Worm (Caenorhabditis elegans) whole organism, late embryonic: ENCODE results near the gene npr-37.

Experiments
- F13H6.1 ChIP-seq: sonication (generic microtip); optimal IDR thresholded peaks from 2 replicates; lab custom pipeline; 2016; ENCODE audit warnings: missing genetic modification characterization, missing compliant biosample characterization
- T23F11.4 ChIP-seq: fragments of 200-800 bp; sonication (Bioruptor generic); optimal IDR thresholded peaks from 2 replicates; lab custom pipeline; 2018; ENCODE audit warnings: mild to moderate bottlenecking, missing genetic modification characterization, missing compliant biosample characterization
- ceh-18 ChIP-seq: sonication (generic microtip); optimal IDR thresholded peaks from 2 replicates; lab custom pipeline; 2016; ENCODE audit warnings: missing genetic modification characterization, missing compliant biosample characterization
- ceh-22 ChIP-seq: sonication (generic microtip); optimal IDR thresholded peaks from 2 replicates; lab custom pipeline; 2017; ENCODE audit warnings: missing biosample characterization, missing genetic modification characterization
- ceh-24 ChIP-seq: sonication (generic microtip); optimal IDR thresholded peaks from 2 replicates; lab custom pipeline; 2016; ENCODE audit warnings: mild to moderate bottlenecking, missing genetic modification characterization, missing compliant biosample characterization
- dmd-4 ChIP-seq: sonication (generic microtip); optimal IDR thresholded peaks from 2 replicates; lab custom pipeline; 2016; ENCODE audit warnings: borderline replicate concordance, missing genetic modification characterization, missing compliant biosample characterization
- fax-1 ChIP-seq: sonication (generic microtip); optimal IDR thresholded peaks from 2 replicates; lab custom pipeline; 2016; ENCODE audit warnings: missing genotype, missing genetic modification characterization, missing compliant biosample characterization
- hlh-30 ChIP-seq: sonication (generic microtip); optimal IDR thresholded peaks from 2 replicates; lab custom pipeline; 2017; ENCODE audit warnings: antibody characterized with exemption, missing genetic modification characterization, missing compliant biosample characterization; ENCODE audit not compliant: insufficient read depth
- hlh-8 ChIP-seq: sonication (generic microtip); optimal IDR thresholded peaks from 2 replicates; lab custom pipeline; 2016; ENCODE audit warnings: missing genotype, missing genetic modification characterization, missing compliant biosample characterization
- nhr-11 ChIP-seq: fragments of 150-350 bp; optimal IDR thresholded peaks from 2 replicates; lab custom pipeline; 2014; ENCODE audit warnings: missing biosample characterization, missing genetic modification characterization
- pha-4 ChIP-seq: fragments of 150-350 bp; optimal IDR thresholded peaks from 2 replicates; lab custom pipeline; 2018; ENCODE audit warnings: missing biosample characterization, missing genetic modification reagents, missing genetic modification characterization
- rnt-1 ChIP-seq: sonication (generic microtip); optimal IDR thresholded peaks from 2 replicates; lab custom pipeline; 2016; ENCODE audit warnings: missing genetic modification characterization, missing compliant biosample characterization
- unc-86 ChIP-seq: sonication (generic microtip); optimal IDR thresholded peaks from 2 replicates; lab custom pipeline; 2016; ENCODE audit warnings: missing genetic modification characterization, missing compliant biosample characterization

DNA sequence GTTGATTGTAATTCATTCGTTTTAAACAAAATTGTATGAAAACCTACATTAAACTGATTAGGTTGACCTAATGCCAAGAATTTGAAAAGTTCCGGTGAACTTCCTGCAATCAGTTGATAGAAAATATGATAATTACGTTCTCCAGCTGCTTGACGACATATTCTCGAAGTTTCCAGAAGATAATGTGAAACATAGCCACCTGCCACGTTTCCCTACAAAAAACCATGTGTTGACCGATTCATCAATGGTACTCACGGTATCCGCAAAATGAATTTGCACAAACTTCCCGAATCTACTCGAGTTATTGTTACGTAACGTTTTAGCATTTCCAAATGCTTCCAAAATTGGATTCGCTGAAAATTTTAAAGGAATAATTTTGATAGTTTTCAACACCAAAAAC lies 42.6 kb downstream of the npr-37 start:
- TF ChIP-seq hlh-30: no peak
- TF ChIP-seq hlh-8 (tag; lab: Kevin White, UChicago): no peak
- TF ChIP-seq pha-4 (tag; lab: Kevin White, UChicago): no peak
- no peak for TF ChIP-seq T23F11.4 (GFP tag; lab: Kevin White, UChicago)
- TF ChIP-seq rnt-1 (tag; lab: Kevin White, UChicago): no peak
- TF ChIP-seq F13H6.1 (tag; lab: Kevin White, UChicago): no peak
- TF ChIP-seq nhr-11: no peak
- no peak for TF ChIP-seq unc-86 (tag; lab: Kevin White, UChicago)
- no peak for TF ChIP-seq ceh-18 (tag; lab: Kevin White, UChicago)
- TF ChIP-seq fax-1 (tag; lab: Kevin White, UChicago): no peak
- TF ChIP-seq dmd-4 (tag; lab: Kevin White, UChicago): no peak
- TF ChIP-seq ceh-24: no peak
- TF ChIP-seq ceh-22 (tag; lab: Kevin White, UChicago): no peak
